Fruit fly (Drosophila melanogaster): ENCODE data around the gene CG32816.

dm6 chrX:409370-409769 lies 61.2 kb downstream of the CG32816 start:
- no peak for TF ChIP-seq OdsH (GFP tag; optimal IDR thresholded peaks at IDR 0.05)
- TF ChIP-seq CG6276 (GFP tag; optimal IDR thresholded peaks at IDR 0.05) = no peak
- TF ChIP-seq CG6854 (GFP tag; optimal IDR thresholded peaks at IDR 0.05) = no peak
- no peak for TF ChIP-seq ss (GFP tag; optimal IDR thresholded peaks at IDR 0.05)
- TF ChIP-seq CG16779 (tag; optimal IDR thresholded peaks at IDR 0.05) = no peak

Data from whole organism, prepupa.